Comparison of ENCODE assay signal across 1 fruit fly cellular context in genomic region chrX:20654954-20655391, dm6.
TF ChIP-seq lines count a peak whose summit lies in the region.

No protein-coding gene starts in this region.

TF ChIP-seq in whole organism, embryonic, 481 proteins besides CTCF, POLR2A, EP300 and RAD21 (continued from another document and continues in another):
- TF ChIP-seq CG9797 (GFP tag; optimal IDR thresholded peaks at IDR 0.05; lab: Kevin White, UChicago) (peak; percentile 3), NC2β (GFP tag; optimal IDR thresholded peaks at IDR 0.05; lab: Kevin White, UChicago) (peak; percentile 80), BtbVII (GFP tag; optimal IDR thresholded peaks at IDR 0.05; lab: Kevin White, UChicago) (peak; percentile 63), CG8281 (tag; optimal IDR thresholded peaks at IDR 0.05; lab: Kevin White, UChicago) (peak; percentile 32), bowl (GFP tag; IDR thresholded peaks at IDR 0.05; lab: Robert Waterston, UW) (peak; percentile 46; the same call in 1 of the 2 replicates), dpn (GFP tag; optimal IDR thresholded peaks at IDR 0.05; lab: Kevin White, UChicago) (peak; percentile 64 to 73), h (optimal IDR thresholded peaks at IDR 0.05; lab: Kevin White, UChicago) (no peak), CG4282 (GFP tag; optimal IDR thresholded peaks at IDR 0.05; lab: Kevin White, UChicago) (peak; percentile 43), run (tag; optimal IDR thresholded peaks at IDR 0.05; lab: Kevin White, UChicago) (peak; percentile 77), Neu2 (GFP tag; optimal IDR thresholded peaks at IDR 0.05; lab: Kevin White, UChicago; ENCODE audit: borderline replicate concordance) (peak; percentile 62), CG8478 (optimal IDR thresholded peaks at IDR 0.05; lab: Kevin White, UChicago) (no peak), ssp (GFP tag; IDR thresholded peaks at IDR 0.05; lab: Robert Waterston, UW) (peak; percentile 79), dmrt11E (tag; optimal IDR thresholded peaks at IDR 0.05; lab: Kevin White, UChicago) (peak; percentile 86), CG3407 (GFP tag; optimal IDR thresholded peaks at IDR 0.05; lab: Kevin White, UChicago) (peak; percentile 87), dysf (GFP tag; IDR thresholded peaks at IDR 0.05; lab: Robert Waterston, UW) (peak; percentile 85), Xrp1 (GFP tag; IDR thresholded peaks at IDR 0.05; lab: Robert Waterston, UW) (peak; percentile 90), so (GFP tag; IDR thresholded peaks at IDR 0.05; lab: Robert Waterston, UW) (peak; percentile 80; the same call in 2 of the 3 replicates), Camta (GFP tag; optimal IDR thresholded peaks at IDR 0.05; lab: Kevin White, UChicago) (peak; percentile 77), Rfx (GFP tag; IDR thresholded peaks at IDR 0.05; lab: Robert Waterston, UW) (peak; percentile 73), CG1233 (GFP tag; optimal IDR thresholded peaks at IDR 0.05; lab: Kevin White, UChicago) (peak; percentile 72), CG8765 (GFP tag; IDR thresholded peaks at IDR 0.05; lab: Robert Waterston, UW) (peak; percentile 82), usp (GFP tag; optimal IDR thresholded peaks at IDR 0.05; lab: Kevin White, UChicago) (no peak), CG13123 (GFP tag; optimal IDR thresholded peaks at IDR 0.05; lab: Kevin White, UChicago) (peak; percentile 71), nau (GFP tag; optimal IDR thresholded peaks at IDR 0.05; lab: Kevin White, UChicago) (peak; percentile 82), CG31441 (GFP tag; IDR thresholded peaks at IDR 0.05; lab: Robert Waterston, UW) (peak; percentile 79), ken (GFP tag; IDR thresholded peaks at IDR 0.05; lab: Robert Waterston, UW) (peak; percentile 83), tap (tag; optimal IDR thresholded peaks at IDR 0.05; lab: Kevin White, UChicago) (peak; percentile 64), CG3163 (GFP tag; optimal IDR thresholded peaks at IDR 0.05; lab: Kevin White, UChicago) (peak; percentile 52), pzg (GFP tag; optimal IDR thresholded peaks at IDR 0.05; lab: Kevin White, UChicago) (no peak), dmrt99B (tag; optimal IDR thresholded peaks at IDR 0.05; lab: Kevin White, UChicago) (peak; percentile 75), CG12236 (GFP tag; optimal IDR thresholded peaks at IDR 0.05; lab: Kevin White, UChicago) (peak; percentile 74), Eip74EF (GFP tag; optimal IDR thresholded peaks at IDR 0.05; lab: Kevin White, UChicago) (peak in 1 of 2 experiments; percentile 20), trh (GFP tag; optimal IDR thresholded peaks at IDR 0.05; lab: Kevin White, UChicago) (peak; percentile 64), CG17359 (tag; optimal IDR thresholded peaks at IDR 0.05; lab: Kevin White, UChicago) (peak; percentile 76), CG12744 (GFP tag; optimal IDR thresholded peaks at IDR 0.05; lab: Kevin White, UChicago) (peak; percentile 6), HLHmδ (GFP tag; optimal IDR thresholded peaks at IDR 0.05; lab: Kevin White, UChicago) (peak; percentile 49), CG8359 (GFP tag; optimal IDR thresholded peaks at IDR 0.05; lab: Kevin White, UChicago; ENCODE audit: borderline replicate concordance) (peak; percentile 76), CG11696 (GFP tag; IDR thresholded peaks at IDR 0.05; lab: Robert Waterston, UW) (peak; percentile 38; the same call in 1 of the 2 replicates), Nf-YB (GFP tag; optimal IDR thresholded peaks at IDR 0.05; lab: Kevin White, UChicago) (peak; percentile 47), Adf1 (GFP tag; IDR thresholded peaks at IDR 0.05; lab: Robert Waterston, UW) (no peak), E2f1 (GFP tag; IDR thresholded peaks at IDR 0.05; lab: Robert Waterston, UW) (peak; percentile 78), gce (GFP tag; IDR thresholded peaks at IDR 0.05; lab: Robert Waterston, UW) (peak; percentile 80), CG17912 (GFP tag; optimal IDR thresholded peaks at IDR 0.05; lab: Kevin White, UChicago) (no peak), CG10431 (GFP tag; optimal IDR thresholded peaks at IDR 0.05; lab: Kevin White, UChicago) (peak; percentile 68), sqz (GFP tag; optimal IDR thresholded peaks at IDR 0.05; lab: Kevin White, UChicago) (peak; percentile 25), Drgx (GFP tag; IDR thresholded peaks at IDR 0.05; lab: Robert Waterston, UW) (peak; percentile 67), CG6254 (GFP tag; optimal IDR thresholded peaks at IDR 0.05; lab: Kevin White, UChicago) (peak; percentile 66), croc (GFP tag; conservative IDR thresholded peaks at IDR 0.05; lab: Robert Waterston, UW) (peak; percentile 82), CG33213 (GFP tag; optimal IDR thresholded peaks at IDR 0.05; lab: Kevin White, UChicago) (peak; percentile 74), CG43689 (GFP tag; IDR thresholded peaks at IDR 0.05; lab: Robert Waterston, UW) (peak; percentile 50), Ssrp (tag; optimal IDR thresholded peaks at IDR 0.05; lab: Kevin White, UChicago) (peak; percentile 68), CG12155 (GFP tag; optimal IDR thresholded peaks at IDR 0.05; lab: Kevin White, UChicago) (peak; percentile 40), CG8089 (GFP tag; optimal IDR thresholded peaks at IDR 0.05; lab: Kevin White, UChicago) (peak; percentile 77), CG12299 (tag; optimal IDR thresholded peaks at IDR 0.05; lab: Kevin White, UChicago) (no peak), CG12942 (GFP tag; optimal IDR thresholded peaks at IDR 0.05; lab: Kevin White, UChicago) (peak; percentile 79), CG15601 (tag; optimal IDR thresholded peaks at IDR 0.05; lab: Kevin White, UChicago) (peak; percentile 64), CG16863 (GFP tag; optimal IDR thresholded peaks at IDR 0.05; lab: Kevin White, UChicago) (peak; percentile 82), org-1 (GFP tag; optimal IDR thresholded peaks at IDR 0.05; lab: Kevin White, UChicago) (peak; percentile 82), CG13775 (GFP tag; optimal IDR thresholded peaks at IDR 0.05; lab: Kevin White, UChicago) (peak; percentile 61), dm (GFP tag; optimal IDR thresholded peaks at IDR 0.05; lab: Kevin White, UChicago) (peak; percentile 41), CG10209 (GFP tag; optimal IDR thresholded peaks at IDR 0.05; lab: Kevin White, UChicago) (peak; percentile 85), CG11456 (GFP tag; IDR thresholded peaks at IDR 0.05; lab: Robert Waterston, UW) (peak; percentile 77), sens-2 (GFP tag; IDR thresholded peaks at IDR 0.05; lab: Robert Waterston, UW) (peak; percentile 62), CG3726 (GFP tag; IDR thresholded peaks at IDR 0.05; lab: Robert Waterston, UW) (peak; percentile 76; the same call in 2 of the 3 replicates), HHEX (GFP tag; optimal IDR thresholded peaks at IDR 0.05; lab: Kevin White, UChicago) (peak; percentile 76), danr (GFP tag; IDR thresholded peaks at IDR 0.05; lab: Robert Waterston, UW) (peak; percentile 76), gsb-n (tag; optimal IDR thresholded peaks at IDR 0.05; lab: Kevin White, UChicago) (peak; percentile 70), CG17568 (GFP tag; optimal IDR thresholded peaks at IDR 0.05; lab: Kevin White, UChicago) (peak; percentile 63), CG1529 (GFP tag; optimal IDR thresholded peaks at IDR 0.05; lab: Kevin White, UChicago) (peak; percentile 81), CG6175 (GFP tag; IDR thresholded peaks at IDR 0.05; lab: Robert Waterston, UW) (0 out of 3 replicates have a peak, but pooled peaks have one; percentile 29), CG9876 (GFP tag; optimal IDR thresholded peaks at IDR 0.05; lab: Kevin White, UChicago) (peak; percentile 63), Bteb2 (GFP tag; optimal IDR thresholded peaks at IDR 0.05; lab: Kevin White, UChicago) (peak; percentile 2), CG11247 (GFP tag; IDR thresholded peaks at IDR 0.05; lab: Robert Waterston, UW) (peak; percentile 71), Deaf1 (tag; optimal IDR thresholded peaks at IDR 0.05; lab: Kevin White, UChicago) (peak; percentile 6), ac (GFP tag; optimal IDR thresholded peaks at IDR 0.05; lab: Kevin White, UChicago) (peak; percentile 85), Bdp1 (GFP tag; optimal IDR thresholded peaks at IDR 0.05; lab: Kevin White, UChicago) (peak; percentile 66), Sry-δ (GFP tag; optimal IDR thresholded peaks at IDR 0.05; lab: Kevin White, UChicago) (peak; percentile 51), Sin3A (optimal IDR thresholded peaks at IDR 0.05; lab: Kevin White, UChicago) (no peak), CG14965 (GFP tag; optimal IDR thresholded peaks at IDR 0.05; lab: Kevin White, UChicago; ENCODE audit: borderline replicate concordance) (peak; percentile 80), CG13296 (GFP tag; optimal IDR thresholded peaks at IDR 0.05; lab: Kevin White, UChicago) (peak; percentile 9), HLH54F (GFP tag; optimal IDR thresholded peaks at IDR 0.05; lab: Kevin White, UChicago) (no peak), pb (GFP tag; optimal IDR thresholded peaks at IDR 0.05; lab: Kevin White, UChicago) (peak; percentile 64), Gug (GFP tag; IDR thresholded peaks at IDR 0.05; lab: Robert Waterston, UW) (peak; percentile 87), HmgZ (tag; optimal IDR thresholded peaks at IDR 0.05; lab: Kevin White, UChicago) (peak; percentile 16), Fer3 (tag; optimal IDR thresholded peaks at IDR 0.05; lab: Kevin White, UChicago) (peak; percentile 37), nmo (GFP tag; optimal IDR thresholded peaks at IDR 0.05; lab: Kevin White, UChicago) (peak; percentile 73), CG6689 (GFP tag; IDR thresholded peaks at IDR 0.05; lab: Robert Waterston, UW) (peak; percentile 87), CG15073 (GFP tag; optimal IDR thresholded peaks at IDR 0.05; lab: Kevin White, UChicago) (peak; percentile 35), btn (GFP tag; optimal IDR thresholded peaks at IDR 0.05; lab: Kevin White, UChicago) (peak; percentile 82), Hmx (GFP tag; optimal IDR thresholded peaks at IDR 0.05; lab: Kevin White, UChicago) (no peak), Nf-YC (tag; optimal IDR thresholded peaks at IDR 0.05; lab: Kevin White, UChicago) (peak; percentile 0), Dref (GFP tag; IDR thresholded peaks at IDR 0.05; lab: Robert Waterston, UW) (0 out of 2 replicates have a peak, but pooled peaks have one; percentile 14), CG12391 (tag; optimal IDR thresholded peaks at IDR 0.05; lab: Kevin White, UChicago) (peak; percentile 60), grau (tag; optimal IDR thresholded peaks at IDR 0.05; lab: Kevin White, UChicago) (peak; percentile 91), repo (GFP tag; optimal IDR thresholded peaks at IDR 0.05; lab: Kevin White, UChicago) (peak; percentile 57), CG11560 (tag; IDR thresholded peaks at IDR 0.05; lab: Robert Waterston, UW) (peak; percentile 74), mam (GFP tag; optimal IDR thresholded peaks at IDR 0.05; lab: Kevin White, UChicago) (peak; percentile 49), gcm (GFP tag; optimal IDR thresholded peaks at IDR 0.05; lab: Kevin White, UChicago) (peak; percentile 65), CG13424 (tag; optimal IDR thresholded peaks at IDR 0.05; lab: Kevin White, UChicago) (peak; percentile 73), Bgb (GFP tag; IDR thresholded peaks at IDR 0.05; lab: Robert Waterston, UW; ENCODE audit: partially characterized antibody) (no peak), CG6683 (GFP tag; optimal IDR thresholded peaks at IDR 0.05; lab: Kevin White, UChicago) (peak; percentile 23), CG2678 (tag; optimal IDR thresholded peaks at IDR 0.05; lab: Kevin White, UChicago) (peak; percentile 72), hbn (GFP tag; IDR thresholded peaks at IDR 0.05; lab: Robert Waterston, UW; ENCODE audit: partially characterized antibody) (no peak), Atf3 (GFP tag; optimal IDR thresholded peaks at IDR 0.05; lab: Kevin White, UChicago) (peak; percentile 67), Mes4 (GFP tag; optimal IDR thresholded peaks at IDR 0.05; lab: Kevin White, UChicago) (peak; percentile 84), peb (GFP tag; IDR thresholded peaks at IDR 0.05; lab: Robert Waterston, UW) (peak; percentile 67), CG6791 (GFP tag; IDR thresholded peaks at IDR 0.05; lab: Robert Waterston, UW; ENCODE audit: partially characterized antibody) (no peak), bsh (GFP tag; optimal IDR thresholded peaks at IDR 0.05; lab: Kevin White, UChicago) (peak in 1 of 2 experiments; percentile 82), ham (GFP tag; IDR thresholded peaks at IDR 0.05; lab: Robert Waterston, UW) (no peak), NK7.1 (GFP tag; optimal IDR thresholded peaks at IDR 0.05; lab: Kevin White, UChicago) (peak; percentile 77), Tbp (GFP tag; optimal IDR thresholded peaks at IDR 0.05; lab: Kevin White, UChicago) (no peak), Trl (optimal IDR thresholded peaks at IDR 0.05; lab: Kevin White, UChicago) (no peak), Trl (GFP tag; optimal IDR thresholded peaks at IDR 0.05; lab: Kevin White, UChicago) (peak; percentile 78), Poxn (GFP tag; IDR thresholded peaks at IDR 0.05; lab: Robert Waterston, UW) (no peak), jigr1 (GFP tag; IDR thresholded peaks at IDR 0.05; lab: Robert Waterston, UW) (peak; percentile 71; the same call in 1 of the 3 replicates), CG11723 (GFP tag; optimal IDR thresholded peaks at IDR 0.05; lab: Kevin White, UChicago) (peak; percentile 79), CG4328 (GFP tag; optimal IDR thresholded peaks at IDR 0.05; lab: Kevin White, UChicago) (peak; percentile 65), CG9215 (GFP tag; IDR thresholded peaks at IDR 0.05; lab: Robert Waterston, UW) (peak; percentile 50), Ada2b (GFP tag; IDR thresholded peaks at IDR 0.05; lab: Robert Waterston, UW) (peak; percentile 77), lilli (GFP tag; optimal IDR thresholded peaks at IDR 0.05; lab: Kevin White, UChicago) (peak; percentile 51), esg (GFP tag; conservative IDR thresholded peaks at IDR 0.05; lab: Robert Waterston, UW) (peak; percentile 74), pros (GFP tag; optimal IDR thresholded peaks at IDR 0.05; lab: Kevin White, UChicago) (peak; percentile 9), CG15479 (GFP tag; optimal IDR thresholded peaks at IDR 0.05; lab: Kevin White, UChicago) (peak; percentile 74), wor (GFP tag; IDR thresholded peaks at IDR 0.05; lab: Robert Waterston, UW) (peak; percentile 69), Sox102F (GFP tag; optimal IDR thresholded peaks at IDR 0.05; lab: Kevin White, UChicago) (peak; percentile 76), D19A (tag; optimal IDR thresholded peaks at IDR 0.05; lab: Kevin White, UChicago) (peak; percentile 55), psq (GFP tag; optimal IDR thresholded peaks at IDR 0.05; lab: Kevin White, UChicago) (peak; percentile 54), CG12071 (GFP tag; optimal IDR thresholded peaks at IDR 0.05; lab: Kevin White, UChicago) (peak; percentile 66), CG17186 (GFP tag; optimal IDR thresholded peaks at IDR 0.05; lab: Kevin White, UChicago) (peak; percentile 62), chm (GFP tag; IDR thresholded peaks at IDR 0.05; lab: Robert Waterston, UW) (peak; percentile 87), CG1647 (GFP tag; optimal IDR thresholded peaks at IDR 0.05; lab: Kevin White, UChicago) (peak; percentile 77)
